Worm (Caenorhabditis elegans) whole organism, mixed stage, embryonic: ENCODE measurements around the gene gon-4.

Experiments
- M03D4.4 ChIP-seq: sonication (generic microtip); optimal IDR thresholded peaks from 2 replicates; lab custom pipeline; 2017; ENCODE audit warnings: mild to moderate bottlenecking, missing genetic modification characterization, missing compliant biosample characterization
- ceh-39 ChIP-seq: fragments of 150-350 bp; optimal IDR thresholded peaks from 2 replicates; lab custom pipeline; 2014; ENCODE audit warnings: missing biosample characterization, missing genetic modification characterization
- hlh-1 ChIP-seq: fragments of 150-350 bp; optimal IDR thresholded peaks from 2 replicates; lab custom pipeline; 2014; ENCODE audit warnings: missing biosample characterization, missing genetic modification reagents, missing genetic modification characterization
- nhr-76 ChIP-seq: sonication (generic microtip); optimal IDR thresholded peaks from 2 replicates; lab custom pipeline; 2017; ENCODE audit warnings: missing biosample characterization, missing genetic modification characterization
- tbx-8 ChIP-seq: fragments of 200-800 bp; sonication (Bioruptor generic); optimal IDR thresholded peaks from 2 replicates; lab custom pipeline; 2018; ENCODE audit warnings: mild to moderate bottlenecking, missing genetic modification characterization, moderate library complexity, missing compliant biosample characterization
- ztf-11 ChIP-seq: fragments of 150-350 bp; optimal IDR thresholded peaks from 2 replicates; lab custom pipeline; 2014; ENCODE audit warnings: missing biosample characterization, missing genetic modification characterization

- no peak for TF ChIP-seq M03D4.4 (tag; lab: Kevin White, UChicago)
- no peak for TF ChIP-seq nhr-76 (tag; lab: Kevin White, UChicago)
- no peak for TF ChIP-seq ztf-11
- TF ChIP-seq tbx-8 (GFP tag; lab: Kevin White, UChicago) = no peak
- TF ChIP-seq ceh-39 (tag; lab: Kevin White, UChicago) = no peak
- TF ChIP-seq hlh-1 (tag; lab: Kevin White, UChicago) = no peak
These were observed 26.8 kb upstream of the gon-4 start for ce11 chrIV:10170808-10171207.
